Fruit fly (Drosophila melanogaster) whole organism, wandering third instar larva: ENCODE data around the gene Hph.

Experiments
- Abd-B ChIP-seq: fragments of >200 bp; optimal IDR thresholded peaks from 2 replicates; lab custom pipeline; 2017; ENCODE audit warnings: missing biosample characterization, missing genetic modification characterization
- CG32264 ChIP-seq: fragments of 200-800 bp; sonication (Bioruptor generic); optimal IDR thresholded peaks from 2 replicates; lab custom pipeline; 2016; ENCODE audit warnings: missing biosample characterization, missing genetic modification characterization
- HLH106 ChIP-seq: fragments of 200-800 bp; optimal IDR thresholded peaks from 3 replicates; lab custom pipeline; 2019; ENCODE audit warnings: missing biosample characterization, mild to moderate bottlenecking, missing genetic modification characterization, moderate library complexity
- Hnf4 ChIP-seq: fragments of 200-800 bp; sonication (Bioruptor generic); optimal IDR thresholded peaks from 2 replicates; lab custom pipeline; 2016; ENCODE audit warnings: missing biosample characterization, mild to moderate bottlenecking, missing genetic modification characterization
- Hr78 ChIP-seq: fragments of >200 bp; optimal IDR thresholded peaks from 2 replicates; lab custom pipeline; 2017; ENCODE audit warnings: missing biosample characterization, missing genetic modification characterization
- Hr83 ChIP-seq: fragments of 200-300 bp; sonication (Bioruptor generic); optimal IDR thresholded peaks from 2 replicates; lab custom pipeline; 2016; ENCODE audit warnings: missing biosample characterization, mild to moderate bottlenecking, missing genetic modification characterization, moderate library complexity; ENCODE audit not compliant: poor library complexity, severe bottlenecking
- Jra ChIP-seq: sonication (Bioruptor generic); optimal IDR thresholded peaks from 2 replicates; lab custom pipeline; 2016; ENCODE audit warnings: missing biosample characterization, missing genetic modification characterization
- Mio ChIP-seq: sonication (Bioruptor generic); optimal IDR thresholded peaks from 2 replicates; lab custom pipeline; 2016; ENCODE audit warnings: missing biosample characterization, missing genetic modification characterization
- Myc ChIP-seq: fragments of >200 bp; optimal IDR thresholded peaks from 2 replicates; lab custom pipeline; 2017
- N ChIP-seq: fragments of >200 bp; optimal IDR thresholded peaks from 2 replicates; lab custom pipeline; 2018; ENCODE audit warnings: missing biosample characterization, missing external identifiers, missing genetic modification characterization
- OdsH ChIP-seq: fragments of 200-800 bp; sonication (Bioruptor generic); optimal IDR thresholded peaks from 2 replicates; lab custom pipeline; 2016; ENCODE audit warnings: missing biosample characterization, mild to moderate bottlenecking, missing genetic modification characterization
- Rel ChIP-seq, 2 experiments: fragments of 200-800 bp; sonication (Bioruptor generic) in 1 of 2; optimal IDR thresholded peaks; 2 replicates in 1 of 2; 3 replicates in 1 of 2; lab custom pipeline; 2016 to 2019; ENCODE audit warnings: mild to moderate bottlenecking in 2 of 2, missing biosample characterization in 2 of 2, missing genetic modification characterization in 2 of 2, moderate library complexity in 1 of 2
- Vsx2 ChIP-seq: fragments of 200-300, 225-300 bp; sonication (Bioruptor generic); optimal IDR thresholded peaks from 2 replicates; lab custom pipeline; 2018; ENCODE audit warnings: missing biosample characterization, missing genetic modification characterization; ENCODE audit not compliant: partially characterized antibody
- br ChIP-seq: fragments of 200-800 bp; sonication (Bioruptor generic); optimal IDR thresholded peaks from 2 replicates; lab custom pipeline; 2016; ENCODE audit warnings: missing biosample characterization, missing genetic modification characterization
- brk ChIP-seq: fragments of 200-800 bp; sonication (Bioruptor generic); optimal IDR thresholded peaks from 2 replicates; lab custom pipeline; 2016; ENCODE audit warnings: missing biosample characterization, mild to moderate bottlenecking, missing genetic modification characterization
- dl ChIP-seq, 2 experiments: fragments of 175-275, 200-275 bp in 1 of 2; fragments of 200-275 bp in 1 of 2; sonication (Bioruptor generic); optimal IDR thresholded peaks; lab custom pipeline; 2018; ENCODE audit warnings: mild to moderate bottlenecking in 2 of 2, missing biosample characterization in 2 of 2, missing genetic modification characterization in 2 of 2, moderate library complexity in 2 of 2; ENCODE audit not compliant: partially characterized antibody in 2 of 2, insufficient read depth in 1 of 2
- dmrt93B ChIP-seq: fragments of 200-800 bp; sonication (Bioruptor generic); optimal IDR thresholded peaks from 2 replicates; lab custom pipeline; 2018; ENCODE audit warnings: missing biosample characterization, mild to moderate bottlenecking, missing genetic modification characterization
- ey ChIP-seq: fragments of 200-800 bp; sonication (Bioruptor generic); optimal IDR thresholded peaks from 2 replicates; lab custom pipeline; 2016; ENCODE audit warnings: missing biosample characterization, missing genetic modification characterization
- foxo ChIP-seq, 2 experiments: fragments of 200-800 bp; sonication (Bioruptor generic); optimal IDR thresholded peaks; 2 replicates in 1 of 2; 3 replicates in 1 of 2; lab custom pipeline; 2016 to 2017; ENCODE audit warnings: missing biosample characterization in 2 of 2, missing genetic modification characterization in 2 of 2
- fru ChIP-seq: fragments of 200-800 bp; sonication (Bioruptor generic); optimal IDR thresholded peaks from 3 replicates; lab custom pipeline; 2016; ENCODE audit warnings: missing biosample characterization, mild to moderate bottlenecking, missing genetic modification characterization
- h ChIP-seq: fragments of 200-800 bp; sonication (Bioruptor generic); optimal IDR thresholded peaks from 3 replicates; lab custom pipeline; 2016; ENCODE audit warnings: missing biosample characterization, mild to moderate bottlenecking, missing genetic modification characterization
- jim ChIP-seq: fragments of 175-275, 200-325 bp; sonication (Bioruptor generic); optimal IDR thresholded peaks from 2 replicates; lab custom pipeline; 2016; ENCODE audit warnings: missing biosample characterization, mild to moderate bottlenecking, missing genetic modification characterization
- lola ChIP-seq: fragments of >200 bp; optimal IDR thresholded peaks from 2 replicates; lab custom pipeline; 2017; ENCODE audit warnings: missing biosample characterization, missing genetic modification characterization
- pan ChIP-seq: fragments of >200 bp; optimal IDR thresholded peaks from 2 replicates; lab custom pipeline; 2017
- psq ChIP-seq: fragments of 200-800 bp; sonication (Bioruptor generic); optimal IDR thresholded peaks from 3 replicates; lab custom pipeline; 2017; ENCODE audit warnings: missing biosample characterization, mild to moderate bottlenecking, missing genetic modification characterization, moderate library complexity
- tai ChIP-seq: sonication (Bioruptor generic); optimal IDR thresholded peaks from 2 replicates; lab custom pipeline; 2016; ENCODE audit warnings: missing biosample characterization, missing genetic modification characterization
- usp ChIP-seq: fragments of >200 bp; optimal IDR thresholded peaks from 2 replicates; lab custom pipeline; 2017; ENCODE audit warnings: missing biosample characterization, missing genetic modification characterization

Hph gene

DNA sequence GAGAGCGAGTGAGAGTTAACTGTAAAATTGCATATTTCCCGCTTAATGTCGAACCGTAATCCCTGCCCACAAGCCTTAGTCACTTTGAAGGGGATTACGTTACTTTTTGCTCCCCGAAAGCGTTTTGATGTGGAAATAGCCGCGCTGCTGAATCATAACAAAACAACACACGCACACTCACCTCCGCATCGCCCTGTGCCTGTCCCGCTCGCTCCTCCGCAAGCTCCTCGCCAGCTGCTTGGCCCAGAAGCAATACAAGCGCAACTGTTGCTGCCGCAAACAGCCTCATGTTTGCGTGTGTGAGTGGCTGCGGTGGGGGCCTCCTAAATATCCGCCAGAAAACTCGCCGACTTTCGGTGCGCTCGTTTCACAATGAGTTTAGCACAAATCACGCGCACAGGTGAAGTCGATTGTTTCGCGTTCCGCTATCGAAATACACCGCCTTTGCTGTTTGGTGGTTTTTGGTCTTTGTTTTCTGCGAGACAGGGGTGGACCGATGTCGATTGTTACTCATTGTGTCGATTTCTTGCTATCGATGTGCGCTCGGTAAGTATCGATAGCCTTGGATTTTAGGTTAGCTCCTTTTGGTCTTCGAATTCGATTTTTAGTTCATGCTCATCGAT is 5.5 kb upstream of the Hph start, which contains the start of gene CtsF (continued):
- TF ChIP-seq Hnf4 (GFP tag; lab: Kevin White, UChicago): no peak

dm6 chr3R:5252853-5253252 is 4.0 kb upstream of the Hph start, which contains the start of gene CG1113:
Gene CG1113 (plus strand): TSS chr3R:5253153.
- TF ChIP-seq dmrt93B (GFP tag; lab: Kevin White, UChicago) (no peak), pan (lab: Kevin White, UChicago) (no peak), Rel (GFP tag; optimal IDR thresholded peaks at IDR 0.05; lab: Kevin White, UChicago) (no peak), Rel (tag; optimal IDR thresholded peaks at IDR 0.05; lab: Kevin White, UChicago) (no peak), Hnf4 (GFP tag; lab: Kevin White, UChicago) (no peak), br (GFP tag; lab: Kevin White, UChicago) (no peak), dl (GFP tag; optimal IDR thresholded peaks at IDR 0.05; lab: Kevin White, UChicago; ENCODE audit: insufficient read depth in 1 of 2, partially characterized antibody in 2 of 2) (no peak), usp (GFP tag; lab: Kevin White, UChicago) (no peak), Abd-B (GFP tag; lab: Kevin White, UChicago) (no peak), lola (no peak), Hr78 (GFP tag; lab: Kevin White, UChicago) (no peak)

- TF ChIP-seq Abd-B (GFP tag; lab: Kevin White, UChicago) (no peak), Hr83 (GFP tag; lab: Kevin White, UChicago) (no peak), brk (no peak), HLH106 (tag; lab: Kevin White, UChicago) (no peak), fru (GFP tag; lab: Kevin White, UChicago) (no peak), dmrt93B (GFP tag; lab: Kevin White, UChicago) (no peak), OdsH (no peak), jim (GFP tag; lab: Kevin White, UChicago) (no peak), Rel (GFP tag; optimal IDR thresholded peaks at IDR 0.05; lab: Kevin White, UChicago) (no peak), Rel (tag; optimal IDR thresholded peaks at IDR 0.05; lab: Kevin White, UChicago) (no peak), tai (no peak), Hnf4 (GFP tag; lab: Kevin White, UChicago) (no peak), dl (GFP tag; optimal IDR thresholded peaks at IDR 0.05; lab: Kevin White, UChicago; ENCODE audit: insufficient read depth in 1 of 2, partially characterized antibody in 2 of 2) (no peak), br (GFP tag; lab: Kevin White, UChicago) (no peak), Jra (GFP tag; lab: Kevin White, UChicago) (no peak), usp (GFP tag; lab: Kevin White, UChicago) (no peak), pan (lab: Kevin White, UChicago) (no peak), N (GFP tag; lab: Kevin White, UChicago) (no peak)
Observed at dm6 chr3R:5257147-5257487, 280 bp downstream of the Hph start.

dm6 chr3R:5261262-5261661 is 4.4 kb downstream of the Hph start:
- TF ChIP-seq dmrt93B (GFP tag; lab: Kevin White, UChicago): no peak

dm6 chr3R:5261996-5262535 is 5.2 kb downstream of the Hph start:
- TF ChIP-seq fru (GFP tag; lab: Kevin White, UChicago) (peak; percentile 48), OdsH (peak; percentile 26), Jra (GFP tag; lab: Kevin White, UChicago) (peak; percentile 45), foxo (GFP tag; optimal IDR thresholded peaks at IDR 0.05; lab: Kevin White, UChicago) (peak in 1 of 2 experiments; percentile 37), CG32264 (GFP tag; lab: Kevin White, UChicago) (peak; percentile 2), HLH106 (tag; lab: Kevin White, UChicago) (peak; percentile 14), br (GFP tag; lab: Kevin White, UChicago) (peak; percentile 38), Vsx2 (GFP tag; lab: Kevin White, UChicago) (no peak), Mio (GFP tag; lab: Kevin White, UChicago) (no peak), ey (GFP tag; lab: Kevin White, UChicago) (peak; percentile 16), Myc (lab: Kevin White, UChicago) (no peak), h (GFP tag; lab: Kevin White, UChicago) (peak; percentile 53), psq (GFP tag; lab: Kevin White, UChicago) (peak; percentile 15)
